Fruit fly (Drosophila melanogaster): ENCODE measurements around the gene CG11374.

DNA sequence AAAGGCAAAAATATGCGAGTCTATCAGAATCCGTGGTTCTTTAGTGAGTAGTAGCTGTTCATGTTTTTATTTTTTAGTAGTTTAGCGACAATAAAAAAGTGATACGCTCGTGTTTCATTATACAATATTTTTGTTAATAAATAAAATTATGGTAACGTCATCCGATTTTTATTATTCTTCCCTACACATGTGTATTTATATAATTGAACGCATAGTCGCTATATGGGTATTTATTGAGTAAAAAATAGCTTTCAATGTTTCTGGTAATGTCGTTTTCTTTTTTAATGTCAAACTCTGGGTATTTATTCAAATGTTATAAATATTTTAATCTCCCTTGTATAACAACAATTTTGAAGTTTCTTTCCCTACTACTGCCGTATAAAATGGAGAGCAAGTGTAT, at the start of gene CG11374:
- TF ChIP-seq usp (GFP tag; optimal IDR thresholded peaks at IDR 0.05), result no peak
- no peak for TF ChIP-seq pan (optimal IDR thresholded peaks at IDR 0.05)
